Worm (Caenorhabditis elegans): ENCODE results near the gene D1044.7.

Gene D1044.7

ce11 chrIII:5502915-5503575 is 5.5 kb downstream of the D1044.7 start:
- TF ChIP-seq blmp-1 (tag; optimal IDR thresholded peaks at IDR 0.05) (no peak), elt-1 (tag; optimal IDR thresholded peaks at IDR 0.05; ENCODE audit: borderline replicate concordance, insufficient read depth) (peak; percentile 86), lsy-2 (tag; optimal IDR thresholded peaks at IDR 0.05) (no peak), ham-2 (GFP tag; optimal IDR thresholded peaks at IDR 0.05) (peak; percentile 22), ces-1 (GFP tag; optimal IDR thresholded peaks at IDR 0.05) (peak; percentile 74), unc-62 (GFP tag; optimal IDR thresholded peaks at IDR 0.05) (peak; percentile 70), nhr-237 (tag; optimal IDR thresholded peaks at IDR 0.05) (peak; percentile 5), mep-1 (tag; optimal IDR thresholded peaks at IDR 0.05) (peak; percentile 62), unc-120 (tag; optimal IDR thresholded peaks at IDR 0.05; ENCODE audit: poor library complexity, severe bottlenecking) (peak; percentile 64), hlh-1 (tag; optimal IDR thresholded peaks at IDR 0.05) (peak; percentile 53), lin-32 (GFP tag; optimal IDR thresholded peaks at IDR 0.05) (no peak)

- TF ChIP-seq ces-1 (GFP tag; optimal IDR thresholded peaks at IDR 0.05) (peak; percentile 84), elt-3 (tag; optimal IDR thresholded peaks at IDR 0.05) (no peak), flh-1 (GFP tag; optimal IDR thresholded peaks at IDR 0.05) (no peak), lin-32 (GFP tag; optimal IDR thresholded peaks at IDR 0.05) (peak; percentile 71), nhr-2 (tag; optimal IDR thresholded peaks at IDR 0.05) (peak; percentile 39), ham-2 (GFP tag; optimal IDR thresholded peaks at IDR 0.05) (no peak), elt-1 (tag; optimal IDR thresholded peaks at IDR 0.05; ENCODE audit: borderline replicate concordance, insufficient read depth) (no peak), sem-2 (GFP tag; optimal IDR thresholded peaks at IDR 0.05) (no peak), cnd-1 (tag; optimal IDR thresholded peaks at IDR 0.05) (peak; percentile 87), nhr-237 (tag; optimal IDR thresholded peaks at IDR 0.05) (no peak), ceh-83 (GFP tag; optimal IDR thresholded peaks at IDR 0.05) (no peak)
Observed at ce11 chrIII:5501358-5502287, 6.9 kb downstream of the D1044.7 start, which contains the start of gene R02F2.1. TSS of gene R02F2.1 (plus strand) at chrIII:5501885.

ce11 chrIII:5500732-5501131 is 7.8 kb downstream of the D1044.7 start:
- no peak for TF ChIP-seq ztf-11 (tag; optimal IDR thresholded peaks at IDR 0.05)
- no peak for TF ChIP-seq ceh-43 (GFP tag; optimal IDR thresholded peaks at IDR 0.05)
- no peak for TF ChIP-seq mls-2 (tag; optimal IDR thresholded peaks at IDR 0.05)
- no peak for TF ChIP-seq unc-39 (tag; optimal IDR thresholded peaks at IDR 0.05)
- no peak for TF ChIP-seq nhr-76 (tag; optimal IDR thresholded peaks at IDR 0.05)
- TF ChIP-seq hlh-1 (tag; optimal IDR thresholded peaks at IDR 0.05) = no peak
- no peak for TF ChIP-seq M03D4.4 (tag; optimal IDR thresholded peaks at IDR 0.05)
- no peak for TF ChIP-seq flh-1 (GFP tag; optimal IDR thresholded peaks at IDR 0.05)
- no peak for TF ChIP-seq tbx-8 (GFP tag; optimal IDR thresholded peaks at IDR 0.05)
- TF ChIP-seq nhr-237 (tag; optimal IDR thresholded peaks at IDR 0.05) = no peak
- TF ChIP-seq lsy-2 (tag; optimal IDR thresholded peaks at IDR 0.05) = no peak

- TF ChIP-seq ces-1 (GFP tag; optimal IDR thresholded peaks at IDR 0.05) (peak; percentile 12), ceh-39 (tag; optimal IDR thresholded peaks at IDR 0.05) (peak; percentile 58), unc-120 (tag; optimal IDR thresholded peaks at IDR 0.05; ENCODE audit: poor library complexity, severe bottlenecking) (no peak)
Observed at ce11 chrIII:5499942-5500341, 8.6 kb downstream of the D1044.7 start.

ce11 chrIII:5498973-5499372 is 9.6 kb downstream of the D1044.7 start, which contains the start of gene R02F2.9:
TSS of gene R02F2.9 (plus strand) at chrIII:5499190.
- no peak for TF ChIP-seq nhr-2 (tag; optimal IDR thresholded peaks at IDR 0.05)
- no peak for TF ChIP-seq unc-120 (tag; optimal IDR thresholded peaks at IDR 0.05; ENCODE audit: poor library complexity, severe bottlenecking)
- no peak for TF ChIP-seq lin-32 (GFP tag; optimal IDR thresholded peaks at IDR 0.05)
- TF ChIP-seq zip-8 (tag; optimal IDR thresholded peaks at IDR 0.05) = no peak
- no peak for TF ChIP-seq nhr-28 (tag; optimal IDR thresholded peaks at IDR 0.05)
- TF ChIP-seq ces-1 (GFP tag; optimal IDR thresholded peaks at IDR 0.05) = peak; percentile 76
- TF ChIP-seq tbx-8 (GFP tag; optimal IDR thresholded peaks at IDR 0.05) = no peak
- TF ChIP-seq mls-2 (tag; optimal IDR thresholded peaks at IDR 0.05) = no peak
- TF ChIP-seq lin-13 (tag; optimal IDR thresholded peaks at IDR 0.05) = no peak
- TF ChIP-seq unc-39 (tag; optimal IDR thresholded peaks at IDR 0.05) = no peak
- no peak for TF ChIP-seq ceh-43 (GFP tag; optimal IDR thresholded peaks at IDR 0.05)
- TF ChIP-seq elt-3 (tag; optimal IDR thresholded peaks at IDR 0.05) = no peak
- no peak for TF ChIP-seq snpc-4 (tag; optimal IDR thresholded peaks at IDR 0.05)
- TF ChIP-seq lsy-2 (tag; optimal IDR thresholded peaks at IDR 0.05) = peak; percentile 70
- TF ChIP-seq M03D4.4 (tag; optimal IDR thresholded peaks at IDR 0.05) = no peak
- TF ChIP-seq ceh-83 (GFP tag; optimal IDR thresholded peaks at IDR 0.05) = no peak
- TF ChIP-seq ztf-11 (tag; optimal IDR thresholded peaks at IDR 0.05) = no peak
- no peak for TF ChIP-seq nhr-237 (tag; optimal IDR thresholded peaks at IDR 0.05)
- TF ChIP-seq nhr-12 (tag; optimal IDR thresholded peaks at IDR 0.05) = no peak
- no peak for TF ChIP-seq pha-4 (tag; optimal IDR thresholded peaks at IDR 0.05)
- no peak for TF ChIP-seq ham-2 (GFP tag; optimal IDR thresholded peaks at IDR 0.05)
- TF ChIP-seq unc-62 (GFP tag; optimal IDR thresholded peaks at IDR 0.05) = no peak
- no peak for TF ChIP-seq bed-3 (GFP tag; optimal IDR thresholded peaks at IDR 0.05)
- TF ChIP-seq flh-1 (GFP tag; optimal IDR thresholded peaks at IDR 0.05) = no peak
- TF ChIP-seq mab-5 (tag; optimal IDR thresholded peaks at IDR 0.05) = no peak
- TF ChIP-seq sptf-1 (tag; optimal IDR thresholded peaks at IDR 0.05) = no peak
- TF ChIP-seq nhr-76 (tag; optimal IDR thresholded peaks at IDR 0.05) = no peak
- peak; percentile 21 for TF ChIP-seq mep-1 (tag; optimal IDR thresholded peaks at IDR 0.05)
- TF ChIP-seq ceh-39 (tag; optimal IDR thresholded peaks at IDR 0.05) = peak; percentile 51

All from whole organism, mixed stage, embryonic.